Worm (Caenorhabditis elegans): ENCODE data around the gene ZK355.8.
A peak's percentile ranks its signal among the peaks of the same experiment; 100 is the strongest.

The ZK355.8 gene

DNA sequence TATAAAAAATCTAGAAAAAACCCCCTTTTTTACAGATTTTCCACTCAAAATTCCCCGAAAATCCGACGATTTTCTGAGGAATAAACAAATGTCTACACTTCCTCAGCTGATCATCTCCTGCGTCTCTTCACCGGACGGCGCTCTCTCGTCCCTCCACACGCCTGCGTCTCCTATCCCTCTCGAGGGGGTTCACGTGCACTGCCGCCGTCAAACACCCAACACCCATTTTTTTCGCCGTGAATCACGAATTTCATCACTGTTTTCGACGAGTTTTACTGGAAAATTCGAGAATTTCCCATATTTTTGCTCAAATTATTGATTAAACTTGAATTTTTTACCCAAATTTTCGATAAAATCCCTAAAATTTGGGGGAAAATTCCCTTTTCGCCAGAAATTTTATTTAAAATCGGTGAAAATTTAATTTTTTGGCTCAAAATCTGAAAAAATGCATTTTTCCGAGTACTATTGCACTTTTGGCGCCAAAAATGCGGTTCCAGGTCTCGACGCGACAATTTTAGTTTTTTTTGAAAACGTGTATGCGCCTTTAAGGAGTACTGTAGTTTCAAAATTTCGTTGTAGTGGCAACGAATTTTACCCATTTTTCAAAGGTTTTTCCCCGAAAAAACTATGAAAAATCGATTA lies 6.7 kb upstream of the ZK355.8 start (continued):
- TF ChIP-seq nhr-12 (tag; optimal IDR thresholded peaks at IDR 0.05) = no peak
- TF ChIP-seq ama-1 (optimal IDR thresholded peaks at IDR 0.05) = no peak
- peak; percentile 48 for TF ChIP-seq nhr-129 (tag; optimal IDR thresholded peaks at IDR 0.05)

- TF ChIP-seq ZK546.5 (tag; optimal IDR thresholded peaks at IDR 0.05) (no peak), nhr-77 (tag; optimal IDR thresholded peaks at IDR 0.05) (no peak), F13H6.1 (tag; optimal IDR thresholded peaks at IDR 0.05) (no peak), sma-3 (GFP tag; optimal IDR thresholded peaks at IDR 0.05) (no peak), aly-2 (tag; optimal IDR thresholded peaks at IDR 0.05) (no peak), ztf-11 (tag; optimal IDR thresholded peaks at IDR 0.05) (no peak), skn-1 (tag; optimal IDR thresholded peaks at IDR 0.05) (no peak), nhr-21 (tag; optimal IDR thresholded peaks at IDR 0.05) (no peak), nhr-11 (tag; optimal IDR thresholded peaks at IDR 0.05) (no peak), fos-1 (tag; optimal IDR thresholded peaks at IDR 0.05) (no peak), elt-3 (tag; optimal IDR thresholded peaks at IDR 0.05) (no peak), peb-1 (tag; optimal IDR thresholded peaks at IDR 0.05) (no peak), crh-2 (tag; optimal IDR thresholded peaks at IDR 0.05) (no peak), mdl-1 (tag; optimal IDR thresholded peaks at IDR 0.05) (no peak), nhr-12 (tag; optimal IDR thresholded peaks at IDR 0.05) (no peak)
Observed at ce11 chrII:2921860-2922259, 5.7 kb upstream of the ZK355.8 start.

ce11 chrII:2922359-2922758 lies 5.2 kb upstream of the ZK355.8 start:
- TF ChIP-seq alr-1 (tag; optimal IDR thresholded peaks at IDR 0.05) = no peak
- peak; percentile 42 for TF ChIP-seq crh-2 (tag; optimal IDR thresholded peaks at IDR 0.05)
- TF ChIP-seq nhr-11 (tag; optimal IDR thresholded peaks at IDR 0.05) = no peak
- TF ChIP-seq elt-3 (tag; optimal IDR thresholded peaks at IDR 0.05) = no peak
- TF ChIP-seq ceh-82 (tag; optimal IDR thresholded peaks at IDR 0.05) = no peak
- TF ChIP-seq unc-39 (tag; optimal IDR thresholded peaks at IDR 0.05) = no peak
- peak; percentile 41 for TF ChIP-seq fos-1 (tag; optimal IDR thresholded peaks at IDR 0.05)

- TF ChIP-seq mab-5 (tag; optimal IDR thresholded peaks at IDR 0.05) (no peak), ZK546.5 (tag; optimal IDR thresholded peaks at IDR 0.05) (no peak), ztf-4 (tag; optimal IDR thresholded peaks at IDR 0.05) (no peak), nhr-77 (tag; optimal IDR thresholded peaks at IDR 0.05) (no peak), sma-9 (GFP tag; optimal IDR thresholded peaks at IDR 0.05) (no peak), sma-9 (tag; optimal IDR thresholded peaks at IDR 0.05) (no peak), C34F6.9 (tag; optimal IDR thresholded peaks at IDR 0.05) (no peak), nhr-23 (tag; optimal IDR thresholded peaks at IDR 0.05) (no peak), nhr-21 (tag; optimal IDR thresholded peaks at IDR 0.05) (no peak), aly-2 (tag; optimal IDR thresholded peaks at IDR 0.05) (no peak), snpc-4 (tag; optimal IDR thresholded peaks at IDR 0.05) (no peak), alr-1 (tag; optimal IDR thresholded peaks at IDR 0.05) (no peak)
Observed at ce11 chrII:2922782-2923181, 4.8 kb upstream of the ZK355.8 start.

DNA sequence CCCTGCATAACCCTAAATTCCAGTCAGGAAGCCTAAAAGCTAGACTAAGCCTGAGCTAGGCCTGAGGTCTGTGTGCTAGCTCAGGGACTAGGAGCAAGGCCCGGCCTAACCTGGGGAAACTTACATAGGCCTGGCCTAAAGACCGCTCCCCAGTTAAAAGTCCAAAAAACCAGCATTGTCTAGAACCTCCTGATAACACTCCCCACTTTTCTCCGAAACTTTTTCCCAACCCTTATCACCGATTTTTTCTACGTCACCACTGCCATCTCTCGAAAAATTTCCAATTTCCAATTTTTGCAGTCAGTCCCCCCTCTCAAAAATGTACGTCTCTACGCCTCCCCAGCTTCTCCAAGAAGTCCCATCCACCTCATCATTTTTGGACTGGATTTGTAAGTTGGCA lies 4.0 kb upstream of the ZK355.8 start, which contains the start of gene ZK355.2:
ZK355.2 (plus strand) TSS at position 301 of the 400 bp plus-strand sequence.
- no peak for TF ChIP-seq elt-3 (tag; optimal IDR thresholded peaks at IDR 0.05)
- TF ChIP-seq lin-39 (tag; optimal IDR thresholded peaks at IDR 0.05) = no peak
- no peak for TF ChIP-seq crh-2 (tag; optimal IDR thresholded peaks at IDR 0.05)
- peak; percentile 5 for TF ChIP-seq fos-1 (tag; optimal IDR thresholded peaks at IDR 0.05)

DNA sequence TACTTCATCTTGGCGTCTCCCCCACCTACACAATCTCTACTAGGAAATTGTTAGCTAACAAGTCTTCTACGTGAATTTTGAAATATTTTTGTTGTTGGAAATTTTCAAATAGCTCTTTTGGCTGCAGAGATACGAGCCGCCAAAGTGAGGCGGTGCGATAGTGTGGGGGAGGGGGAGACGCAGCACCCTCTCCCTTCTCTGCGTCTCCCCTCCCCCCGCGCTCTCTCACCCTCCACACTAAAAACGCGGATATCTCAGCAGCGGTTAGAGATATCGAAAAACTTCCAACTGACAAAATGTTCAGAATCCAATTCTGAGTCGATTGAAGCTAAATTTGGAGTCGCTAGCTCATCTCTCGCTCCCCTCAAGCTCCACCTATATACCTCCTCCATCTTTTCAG lies 2.6 kb upstream of the ZK355.8 start:
- no peak for TF ChIP-seq ceh-16 (tag; optimal IDR thresholded peaks at IDR 0.05)

- TF ChIP-seq sma-3 (GFP tag; optimal IDR thresholded peaks at IDR 0.05) (no peak), F13H6.1 (tag; optimal IDR thresholded peaks at IDR 0.05) (no peak), nhr-77 (tag; optimal IDR thresholded peaks at IDR 0.05) (no peak), nhr-23 (tag; optimal IDR thresholded peaks at IDR 0.05) (no peak), nhr-6 (tag; optimal IDR thresholded peaks at IDR 0.05) (no peak), lsy-2 (tag; optimal IDR thresholded peaks at IDR 0.05) (no peak), ztf-4 (tag; optimal IDR thresholded peaks at IDR 0.05) (no peak), ceh-82 (tag; optimal IDR thresholded peaks at IDR 0.05) (no peak), unc-39 (tag; optimal IDR thresholded peaks at IDR 0.05) (no peak), sem-4 (tag; optimal IDR thresholded peaks at IDR 0.05) (no peak), ceh-16 (tag; optimal IDR thresholded peaks at IDR 0.05) (no peak), C34F6.9 (tag; optimal IDR thresholded peaks at IDR 0.05) (no peak), skn-1 (tag; optimal IDR thresholded peaks at IDR 0.05) (no peak), fos-1 (tag; optimal IDR thresholded peaks at IDR 0.05) (no peak), blmp-1 (tag; optimal IDR thresholded peaks at IDR 0.05; ENCODE audit: insufficient read depth) (no peak)
Observed at ce11 chrII:2925806-2926558, 1.6 kb upstream of the ZK355.8 start.
